Worm (Caenorhabditis elegans) whole organism, young adult: Measurements from ENCODE around the gene H41C03.3.

Source experiments
- B0019.2 ChIP-seq: fragments of 200-800 bp; sonication (Bioruptor generic); conservative IDR thresholded peaks from 2 replicates; pipeline ENCODE4 v1.3.6; 2022; ENCODE audit warnings: missing genetic modification reagents, missing genetic modification characterization, missing compliant biosample characterization
- B0261.1 ChIP-seq: sonication (generic microtip); optimal IDR thresholded peaks from 2 replicates; lab custom pipeline; 2016; ENCODE audit warnings: mild to moderate bottlenecking, missing genetic modification characterization, moderate library complexity, missing compliant biosample characterization
- C17E4.6 ChIP-seq: fragments of 200-800 bp; sonication (Bioruptor generic); IDR thresholded peaks from 2 replicates; pipeline ENCODE4 v1.3.6; 2022; ENCODE audit warnings: missing genetic modification reagents, missing genetic modification characterization, missing compliant biosample characterization
- D2030.7 ChIP-seq: fragments of 200-800 bp; sonication (Bioruptor generic); IDR thresholded peaks from 2 replicates; pipeline ENCODE4 v1.3.6; 2022; ENCODE audit warnings: missing genetic modification reagents, missing genetic modification characterization, missing compliant biosample characterization
- F22D6.2 ChIP-seq: sonication (generic microtip); optimal IDR thresholded peaks from 2 replicates; lab custom pipeline; 2016; ENCODE audit warnings: mild to moderate bottlenecking, missing genetic modification characterization, missing compliant biosample characterization
- F23B12.7 ChIP-seq: sonication (generic microtip); optimal IDR thresholded peaks from 2 replicates; lab custom pipeline; 2017; ENCODE audit warnings: missing genetic modification characterization, mild to moderate bottlenecking, missing compliant biosample characterization, antibody characterized with exemption, moderate library complexity; ENCODE audit not compliant: insufficient read depth
- F33H1.4 ChIP-seq: fragments of 200-800 bp; sonication (Bioruptor generic); IDR thresholded peaks from 2 replicates; pipeline ENCODE4 v1.3.6; 2022; ENCODE audit warnings: missing genetic modification reagents, missing genetic modification characterization, missing compliant biosample characterization
- F55B11.4 ChIP-seq: sonication (generic microtip); optimal IDR thresholded peaks from 2 replicates; lab custom pipeline; 2016; ENCODE audit warnings: missing compliant biosample characterization, missing genetic modification characterization, borderline replicate concordance; ENCODE audit not compliant: insufficient read depth
- K11D2.4 ChIP-seq: fragments of 200-800 bp; sonication (Bioruptor generic); IDR thresholded peaks from 2 replicates; pipeline ENCODE4 v1.3.6; 2022; ENCODE audit warnings: missing genetic modification reagents, missing genetic modification characterization, missing compliant biosample characterization
- K12H6.12 ChIP-seq: fragments of 200-800 bp; sonication (Bioruptor generic); optimal IDR thresholded peaks from 2 replicates; lab custom pipeline; 2018; ENCODE audit warnings: mild to moderate bottlenecking, missing genetic modification characterization, missing compliant biosample characterization
- T07F8.4 ChIP-seq: sonication (generic microtip); optimal IDR thresholded peaks from 2 replicates; lab custom pipeline; 2016; ENCODE audit warnings: mild to moderate bottlenecking, missing genetic modification characterization, moderate library complexity, missing compliant biosample characterization
- Y53F4B.3 ChIP-seq: fragments of 200-800 bp; sonication (Bioruptor generic); IDR thresholded peaks from 2 replicates; pipeline ENCODE4 v1.3.6; 2022; ENCODE audit warnings: missing genetic modification reagents, missing genetic modification characterization, missing compliant biosample characterization
- Y56A3A.18 ChIP-seq: fragments of 200-800 bp; sonication (Bioruptor generic); IDR thresholded peaks from 2 replicates; pipeline ENCODE4 v1.3.6; 2022; ENCODE audit warnings: missing genetic modification reagents, missing genetic modification characterization, missing compliant biosample characterization
- ama-1 ChIP-seq, 3 experiments: fragments of 150-350 bp in 1 of 3; sonication (generic microtip) in 2 of 3; optimal IDR thresholded peaks; 2 replicates each; lab custom pipeline; 2014 to 2018; ENCODE audit warnings: missing biosample characterization in 2 of 3, missing genetic modification characterization in 2 of 3, missing genetic modification reagents in 2 of 3
- atf-7 ChIP-seq: sonication (generic microtip); optimal IDR thresholded peaks from 2 replicates; lab custom pipeline; 2017; ENCODE audit warnings: mild to moderate bottlenecking, missing genetic modification characterization, missing compliant biosample characterization
- ccch-3 ChIP-seq: fragments of 200-800 bp; sonication (Bioruptor generic); optimal IDR thresholded peaks from 2 replicates; lab custom pipeline; 2018; ENCODE audit warnings: mild to moderate bottlenecking, missing genetic modification characterization, missing compliant biosample characterization
- ceh-40 ChIP-seq: fragments of 200-800 bp; sonication (Bioruptor generic); IDR thresholded peaks from 2 replicates; pipeline ENCODE4 v1.3.6; 2022; ENCODE audit warnings: missing genetic modification characterization, missing compliant biosample characterization
- ceh-91 ChIP-seq: fragments of 200-800 bp; sonication (Bioruptor generic); IDR thresholded peaks from 2 replicates; pipeline ENCODE4 v1.3.6; 2022; ENCODE audit warnings: missing genetic modification reagents, missing genetic modification characterization, missing compliant biosample characterization
- efl-1 ChIP-seq: fragments of 150-350 bp; optimal IDR thresholded peaks from 2 replicates; lab custom pipeline; 2014; ENCODE audit warnings: missing biosample characterization, missing genetic modification reagents, missing genetic modification characterization
- egrh-3 ChIP-seq: fragments of 200-800 bp; sonication (Bioruptor generic); IDR thresholded peaks from 2 replicates; pipeline ENCODE4 v1.3.6; 2022; ENCODE audit warnings: missing genetic modification reagents, missing genetic modification characterization, missing compliant biosample characterization
- ekl-4 ChIP-seq: fragments of 200-800 bp; sonication (Bioruptor generic); IDR thresholded peaks from 2 replicates; pipeline ENCODE4 v1.3.6; 2022; ENCODE audit warnings: missing genetic modification reagents, missing genetic modification characterization, missing compliant biosample characterization
- ets-4 ChIP-seq: fragments of 200-800 bp; sonication (Bioruptor generic); optimal IDR thresholded peaks from 2 replicates; lab custom pipeline; 2018; ENCODE audit warnings: mild to moderate bottlenecking, missing genetic modification characterization, missing compliant biosample characterization
- gei-17 ChIP-seq: fragments of 200-800 bp; sonication (Bioruptor generic); optimal IDR thresholded peaks from 2 replicates; lab custom pipeline; 2018; ENCODE audit warnings: mild to moderate bottlenecking, missing genetic modification characterization, missing compliant biosample characterization
- lag-1 ChIP-seq: fragments of 200-800 bp; sonication (Bioruptor generic); IDR thresholded peaks from 2 replicates; pipeline ENCODE4 v1.3.6; 2022; ENCODE audit warnings: missing genetic modification reagents, missing genetic modification characterization, missing compliant biosample characterization
- let-526 ChIP-seq: fragments of 200-800 bp; sonication (Bioruptor generic); IDR thresholded peaks from 2 replicates; pipeline ENCODE4 v1.3.6; 2022; ENCODE audit warnings: missing genetic modification reagents, missing genetic modification characterization, missing compliant biosample characterization
- lin-26 ChIP-seq: fragments of 200-800 bp; sonication (Bioruptor generic); IDR thresholded peaks from 2 replicates; pipeline ENCODE4 v1.3.6; 2022; ENCODE audit warnings: missing genetic modification reagents, missing genetic modification characterization, missing compliant biosample characterization
- lin-40 ChIP-seq: sonication (generic microtip); optimal IDR thresholded peaks from 2 replicates; lab custom pipeline; 2016; ENCODE audit warnings: missing genetic modification characterization, mild to moderate bottlenecking, missing compliant biosample characterization, missing genotype, missing genetic modification reagents
- lsy-27 ChIP-seq: sonication (generic microtip); optimal IDR thresholded peaks from 2 replicates; lab custom pipeline; 2017; ENCODE audit warnings: missing genetic modification characterization, mild to moderate bottlenecking, missing compliant biosample characterization, antibody characterized with exemption, missing genotype, borderline replicate concordance; ENCODE audit not compliant: insufficient read depth
- madf-10 ChIP-seq: sonication (generic microtip); optimal IDR thresholded peaks from 2 replicates; lab custom pipeline; 2016; ENCODE audit warnings: mild to moderate bottlenecking, missing genetic modification characterization, missing compliant biosample characterization
- madf-8 ChIP-seq: fragments of 200-800 bp; sonication (Bioruptor generic); conservative IDR thresholded peaks from 2 replicates; pipeline ENCODE4 v1.3.6; 2022; ENCODE audit warnings: missing genetic modification reagents, missing genetic modification characterization, missing compliant biosample characterization
- mes-4 ChIP-seq: sonication (generic microtip); optimal IDR thresholded peaks from 2 replicates; lab custom pipeline; 2016; ENCODE audit warnings: missing genotype, missing genetic modification characterization, missing compliant biosample characterization
- nfya-1 ChIP-seq: sonication (generic microtip); optimal IDR thresholded peaks from 2 replicates; lab custom pipeline; 2017; ENCODE audit warnings: antibody characterized with exemption, missing compliant biosample characterization, missing genetic modification characterization, borderline replicate concordance; ENCODE audit not compliant: insufficient read depth
- nfya-2 ChIP-seq: fragments of 200-800 bp; sonication (Bioruptor generic); IDR thresholded peaks from 2 replicates; pipeline ENCODE4 v1.3.6; 2022; ENCODE audit warnings: missing genetic modification reagents, missing genetic modification characterization, missing compliant biosample characterization
- nhr-27 ChIP-seq: fragments of 200-800 bp; sonication (Bioruptor generic); optimal IDR thresholded peaks from 2 replicates; lab custom pipeline; 2018; ENCODE audit warnings: mild to moderate bottlenecking, missing genetic modification characterization, moderate library complexity, missing compliant biosample characterization
- pbrm-1 ChIP-seq: fragments of 200-800 bp; sonication (Bioruptor generic); IDR thresholded peaks from 2 replicates; pipeline ENCODE4 v1.3.6; 2022; ENCODE audit warnings: missing genetic modification reagents, missing genetic modification characterization, missing compliant biosample characterization
- rcor-1 ChIP-seq: fragments of 200-800 bp; sonication (Bioruptor generic); IDR thresholded peaks from 2 replicates; pipeline ENCODE4 v1.3.6; 2022; ENCODE audit warnings: missing genetic modification reagents, missing genetic modification characterization, missing compliant biosample characterization
- sdz-38 ChIP-seq: sonication (generic microtip); optimal IDR thresholded peaks from 2 replicates; lab custom pipeline; 2016; ENCODE audit warnings: missing genotype, missing genetic modification characterization, missing compliant biosample characterization
- snpc-1.1 ChIP-seq: sonication (generic microtip); optimal IDR thresholded peaks from 2 replicates; lab custom pipeline; 2017; ENCODE audit warnings: missing genetic modification characterization, mild to moderate bottlenecking, missing compliant biosample characterization, antibody characterized with exemption, moderate library complexity, missing genotype, missing genetic modification reagents; ENCODE audit not compliant: insufficient read depth
- snpc-1.3 ChIP-seq: sonication (generic microtip); optimal IDR thresholded peaks from 2 replicates; lab custom pipeline; 2017; ENCODE audit warnings: missing genetic modification characterization, mild to moderate bottlenecking, missing compliant biosample characterization, antibody characterized with exemption, moderate library complexity, missing genotype, missing genetic modification reagents; ENCODE audit not compliant: insufficient read depth
- snpc-3.4 ChIP-seq: sonication (generic microtip); optimal IDR thresholded peaks from 2 replicates; lab custom pipeline; 2017; ENCODE audit warnings: missing genetic modification characterization, mild to moderate bottlenecking, missing compliant biosample characterization, antibody characterized with exemption, moderate library complexity, missing genotype, missing genetic modification reagents
- tbp1 ChIP-seq: fragments of 200-800 bp; sonication (Bioruptor generic); optimal IDR thresholded peaks from 2 replicates; lab custom pipeline; 2018; ENCODE audit warnings: mild to moderate bottlenecking, missing genetic modification characterization, missing compliant biosample characterization
- unc-130 ChIP-seq: sonication (generic microtip); optimal IDR thresholded peaks from 2 replicates; lab custom pipeline; 2016; ENCODE audit warnings: missing genetic modification reagents, missing genetic modification characterization, missing compliant biosample characterization
- xnd-1 ChIP-seq: sonication (generic microtip); optimal IDR thresholded peaks from 2 replicates; lab custom pipeline; 2016; ENCODE audit warnings: missing genotype, missing genetic modification reagents, missing genetic modification characterization, missing compliant biosample characterization
- zfh-2 ChIP-seq: fragments of 200-800 bp; sonication (Bioruptor generic); conservative IDR thresholded peaks from 2 replicates; pipeline ENCODE4 v1.3.6; 2022; ENCODE audit warnings: missing genetic modification reagents, missing genetic modification characterization, missing compliant biosample characterization
- ztf-18 ChIP-seq: sonication (generic microtip); optimal IDR thresholded peaks from 2 replicates; lab custom pipeline; 2016; ENCODE audit warnings: missing genotype, mild to moderate bottlenecking, missing genetic modification characterization, missing compliant biosample characterization
- ztf-26 ChIP-seq: sonication (generic microtip); optimal IDR thresholded peaks from 2 replicates; lab custom pipeline; 2017; ENCODE audit warnings: missing genetic modification characterization, missing compliant biosample characterization
- ztf-3 ChIP-seq: fragments of 200-800 bp; sonication (Bioruptor generic); optimal IDR thresholded peaks from 2 replicates; lab custom pipeline; 2018; ENCODE audit warnings: mild to moderate bottlenecking, missing genetic modification characterization, missing compliant biosample characterization

Gene H41C03.3

DNA sequence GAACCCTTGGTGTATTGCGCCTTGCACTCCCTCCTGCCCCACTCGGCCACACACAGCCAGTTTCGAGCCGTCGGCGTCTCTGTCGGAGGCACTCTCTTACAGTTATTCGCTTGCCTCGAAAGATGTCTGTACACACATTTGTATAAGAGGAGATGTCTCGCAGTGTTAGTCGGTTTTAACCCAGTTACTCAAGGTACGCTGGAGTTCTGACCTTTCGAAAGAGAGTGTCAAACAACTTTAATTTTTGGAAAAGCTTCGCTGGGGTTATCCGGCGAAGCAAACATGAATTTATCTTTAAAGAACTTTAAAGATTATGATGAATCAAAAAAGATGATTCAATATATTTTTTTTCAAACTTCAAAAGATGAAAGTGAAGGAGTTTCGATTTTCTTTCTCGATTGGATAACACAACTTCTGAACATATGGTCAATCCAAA, 865 bp upstream of the H41C03.3 start (continued):
- TF ChIP-seq ztf-18 (tag; lab: Kevin White, UChicago) (peak; percentile 88), snpc-3.4 (peak; percentile 99), F22D6.2 (tag; lab: Kevin White, UChicago) (peak; percentile 95), rcor-1 (peak; percentile 99), atf-7 (peak; percentile 98), sdz-38 (tag; lab: Kevin White, UChicago) (peak; percentile 59), F55B11.4 (no peak), egrh-3 (GFP tag; lab: Robert Waterston, UW) (peak; percentile 84), Y53F4B.3 (GFP tag; lab: Robert Waterston, UW) (peak; percentile 81), ztf-26 (tag; lab: Kevin White, UChicago) (peak; percentile 98), K12H6.12 (tag; lab: Kevin White, UChicago) (peak; percentile 99), ceh-91 (peak; percentile 76), nfya-1 (tag; lab: Kevin White, UChicago) (no peak), snpc-1.1 (tag; lab: Kevin White, UChicago) (peak; percentile 99), K11D2.4 (GFP tag; lab: Robert Waterston, UW) (peak; percentile 98), mes-4 (tag; lab: Kevin White, UChicago) (peak; percentile 77), ceh-40 (GFP tag; lab: Robert Waterston, UW) (peak; percentile 80), T07F8.4 (tag; lab: Kevin White, UChicago) (peak; percentile 94), nhr-27 (tag; lab: Kevin White, UChicago) (peak; percentile 93), ztf-3 (GFP tag; lab: Kevin White, UChicago) (peak; percentile 96), madf-8 (GFP tag; lab: Robert Waterston, UW) (peak; percentile 84), efl-1 (peak; percentile 49), snpc-1.3 (tag; lab: Kevin White, UChicago) (peak; percentile 96), lag-1 (GFP tag; lab: Robert Waterston, UW) (peak; percentile 94), C17E4.6 (GFP tag; lab: Robert Waterston, UW) (peak; percentile 99), lsy-27 (tag; lab: Kevin White, UChicago) (peak; percentile 93), nfya-2 (peak; percentile 76; the same call in 1 of the 2 replicates), unc-130 (GFP tag; lab: Kevin White, UChicago) (peak; percentile 94), ccch-3 (GFP tag; lab: Kevin White, UChicago) (peak; percentile 31), zfh-2 (GFP tag; lab: Robert Waterston, UW) (peak; percentile 97), tbp1 (GFP tag; lab: Kevin White, UChicago) (peak; percentile 84), lin-40 (peak; percentile 99), F23B12.7 (tag; lab: Kevin White, UChicago) (peak; percentile 98), D2030.7 (peak; percentile 99), ets-4 (GFP tag; lab: Kevin White, UChicago) (peak; percentile 94), pbrm-1 (GFP tag; lab: Robert Waterston, UW) (peak; percentile 100), let-526 (GFP tag; lab: Robert Waterston, UW) (peak; percentile 97), xnd-1 (tag; lab: Kevin White, UChicago) (peak; percentile 71), madf-10 (tag; lab: Kevin White, UChicago) (peak; percentile 97), ekl-4 (GFP tag; lab: Robert Waterston, UW) (peak; percentile 99), ama-1 (optimal IDR thresholded peaks at IDR 0.05; lab: Kevin White, UChicago) (peak; percentile 100), ama-1 (GFP tag; optimal IDR thresholded peaks at IDR 0.05; lab: Kevin White, UChicago) (peak; percentile 91 to 94), lin-26 (peak; percentile 96), B0019.2 (GFP tag; lab: Robert Waterston, UW) (peak; percentile 82), B0261.1 (peak; percentile 58), Y56A3A.18 (peak; percentile 98), gei-17 (GFP tag; lab: Kevin White, UChicago) (peak; percentile 95), F33H1.4 (GFP tag; lab: Robert Waterston, UW) (peak; percentile 81)
